Worm (Caenorhabditis elegans) whole organism, midembryonic: Measurements from ENCODE around the gene R144.10.
"Not testable (repeated sequence)": the region's sequence is repeated elsewhere in the genome, so short reads cannot be mapped to it uniquely, and the experiment has no call there.

ENCODE experiments used
- T22C8.4 ChIP-seq: fragments of 200-800 bp; sonication (Bioruptor generic); IDR thresholded peaks from 2 replicates; pipeline ENCODE4 v1.3.6; 2022; ENCODE audit warnings: missing genetic modification characterization, missing compliant biosample characterization
- cog-1 ChIP-seq: sonication (generic microtip); optimal IDR thresholded peaks from 2 replicates; lab custom pipeline; 2016; ENCODE audit warnings: missing genetic modification characterization, missing compliant biosample characterization
- flt-1 ChIP-seq: fragments of 200-800 bp; sonication (Bioruptor generic); IDR thresholded peaks from 2 replicates; pipeline ENCODE4 v1.3.6; 2022; ENCODE audit warnings: missing genetic modification characterization, missing compliant biosample characterization
- klf-2 ChIP-seq: fragments of 200-800 bp; sonication (Bioruptor generic); conservative IDR thresholded peaks from 2 replicates; pipeline ENCODE4 v1.3.6; 2022; ENCODE audit warnings: missing genetic modification reagents, missing genetic modification characterization, missing compliant biosample characterization
- med-1 ChIP-seq: sonication (generic microtip); optimal IDR thresholded peaks from 2 replicates; lab custom pipeline; 2017; ENCODE audit warnings: missing genetic modification characterization, mild to moderate bottlenecking, missing compliant biosample characterization, antibody characterized with exemption, missing genetic modification reagents; ENCODE audit not compliant: insufficient read depth
- ref-1 ChIP-seq: fragments of 200-800 bp; sonication (Bioruptor generic); conservative IDR thresholded peaks from 2 replicates; pipeline ENCODE4 v1.3.6; 2022; ENCODE audit warnings: missing genetic modification reagents, missing genetic modification characterization, missing compliant biosample characterization
- tab-1 ChIP-seq: fragments of 200-800 bp; sonication (Bioruptor generic); IDR thresholded peaks from 2 replicates; pipeline ENCODE4 v1.3.6; 2022; ENCODE audit warnings: missing genetic modification characterization, missing compliant biosample characterization
- ztf-23 ChIP-seq: fragments of 200-800 bp; sonication (Bioruptor generic); IDR thresholded peaks from 2 replicates; pipeline ENCODE4 v1.3.6; 2022; ENCODE audit warnings: missing genetic modification reagents, missing genetic modification characterization, missing compliant biosample characterization
- ztf-29 ChIP-seq: fragments of 200-800 bp; sonication (Bioruptor generic); IDR thresholded peaks from 2 replicates; pipeline ENCODE4 v1.3.6; 2022; ENCODE audit warnings: missing genetic modification reagents, missing genetic modification characterization, missing compliant biosample characterization

Gene R144.10

ce11 chrIII:4986790-4987259 is 15.3 kb downstream of the R144.10 start, which contains the start of the genes C27F2.10 and wdr-60:
TSS of gene C27F2.10 (minus strand) at chrIII:4986898.
TSS of gene wdr-60 (plus strand) at chrIII:4987209.
- TF ChIP-seq flt-1 (GFP tag; lab: Robert Waterston, UW) = 0 out of 2 replicates have a peak, but pooled peaks have one; percentile 42
- TF ChIP-seq cog-1 (tag; lab: Kevin White, UChicago) = no peak
- TF ChIP-seq T22C8.4 = no peak

DNA sequence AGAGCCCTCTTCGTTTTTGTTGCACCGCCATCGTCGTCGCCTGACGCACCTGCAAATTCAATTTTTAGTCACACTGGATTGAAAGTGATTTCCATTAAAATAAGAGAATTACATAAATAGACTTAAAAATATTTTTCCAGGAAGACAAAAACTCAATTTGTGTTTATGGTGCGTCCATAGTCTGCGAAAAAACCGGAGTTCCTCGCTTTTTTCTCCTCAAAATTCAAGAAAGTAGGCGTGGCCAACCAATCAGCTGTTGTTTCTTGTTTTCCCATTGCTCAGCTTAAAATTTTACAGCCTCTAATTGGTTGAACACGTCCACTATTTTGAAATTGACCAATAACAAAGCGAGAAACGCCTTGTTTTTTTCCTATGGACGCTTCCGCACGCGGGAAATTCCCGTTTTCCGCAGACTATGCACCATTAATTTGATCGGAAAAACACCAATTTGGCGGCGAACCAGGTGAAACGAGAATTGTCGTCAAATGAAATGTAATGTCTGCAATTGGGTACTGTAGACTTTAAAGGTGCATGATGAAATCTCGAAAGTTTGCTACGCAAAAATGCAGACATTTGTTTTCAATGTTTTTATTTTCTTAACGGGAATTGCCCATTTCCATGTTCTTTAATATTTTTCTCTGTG is 17.6 kb downstream of the R144.10 start, which contains the start of gene C27F2.7:
C27F2.7 (minus strand) TSS at position 51 of the 643 bp plus-strand sequence.
- no peak for TF ChIP-seq med-1
- no peak for TF ChIP-seq ref-1 (GFP tag; lab: Robert Waterston, UW)
- no peak for TF ChIP-seq ztf-29 (GFP tag; lab: Robert Waterston, UW)
- TF ChIP-seq klf-2 (GFP tag; lab: Robert Waterston, UW) = no peak
- no peak for TF ChIP-seq flt-1 (GFP tag; lab: Robert Waterston, UW)
- TF ChIP-seq cog-1 (tag; lab: Kevin White, UChicago) = no peak
- TF ChIP-seq ztf-23 (GFP tag; lab: Robert Waterston, UW) = no peak
- TF ChIP-seq T22C8.4 = no peak
- no peak for TF ChIP-seq tab-1 (GFP tag; lab: Robert Waterston, UW)

ce11 chrIII:4983961-4984360 is 18.2 kb downstream of the R144.10 start:
- no peak for TF ChIP-seq T22C8.4
- no peak for TF ChIP-seq tab-1 (GFP tag; lab: Robert Waterston, UW)
- TF ChIP-seq ztf-23 (GFP tag; lab: Robert Waterston, UW) = no peak
- no peak for TF ChIP-seq klf-2 (GFP tag; lab: Robert Waterston, UW)
- no peak for TF ChIP-seq med-1
- no peak for TF ChIP-seq flt-1 (GFP tag; lab: Robert Waterston, UW)
- no peak for TF ChIP-seq cog-1 (tag; lab: Kevin White, UChicago)
- TF ChIP-seq ztf-29 (GFP tag; lab: Robert Waterston, UW) = no peak
- no peak for TF ChIP-seq ref-1 (GFP tag; lab: Robert Waterston, UW)

DNA sequence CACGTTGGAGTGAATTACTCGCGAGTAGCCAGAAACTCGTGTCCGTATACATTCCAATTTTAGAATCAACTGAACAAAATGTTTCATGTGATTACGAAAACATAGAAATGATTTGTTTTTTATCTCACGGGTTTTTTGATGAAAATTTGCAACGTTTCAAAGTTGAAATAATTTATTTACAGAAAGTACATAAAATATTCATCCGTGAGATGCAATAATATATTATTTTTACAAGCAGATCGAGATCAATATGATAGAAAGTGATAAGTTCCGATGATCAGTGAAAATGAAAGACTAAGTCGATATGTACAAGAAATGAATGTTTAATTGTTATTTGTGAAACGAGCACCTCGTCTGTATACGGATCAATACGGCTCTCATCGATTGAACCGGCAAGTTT is 21.8 kb downstream of the R144.10 start, which contains the start of gene C27F2.6:
C27F2.6 (minus strand) TSS at position 101 of the 400 bp plus-strand sequence.
- not testable (repeated sequence) for TF ChIP-seq cog-1 (tag; lab: Kevin White, UChicago); ref-1 (GFP tag; lab: Robert Waterston, UW); ztf-29 (GFP tag; lab: Robert Waterston, UW)

DNA sequence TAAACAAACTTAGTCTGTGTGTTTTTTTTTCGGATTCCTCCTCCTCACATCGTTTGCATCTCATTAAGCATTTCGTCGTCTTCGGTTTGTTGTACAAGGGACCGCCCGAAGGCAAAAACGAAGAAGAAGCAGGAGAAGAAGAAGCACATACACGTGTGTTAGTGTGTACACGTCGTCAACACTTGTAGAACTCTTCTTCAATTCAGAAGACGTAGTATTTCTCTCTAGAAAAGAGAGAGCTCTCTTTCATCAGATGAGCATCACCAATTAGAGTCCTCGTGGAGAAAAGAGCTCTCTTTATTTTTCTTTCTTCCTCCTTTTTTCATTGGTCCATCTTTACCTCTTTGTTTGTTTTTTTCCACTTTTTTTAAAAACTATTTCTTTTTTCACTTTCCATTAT is 34.0 kb downstream of the R144.10 start:
- TF ChIP-seq klf-2 (GFP tag; lab: Robert Waterston, UW) (no peak), cog-1 (tag; lab: Kevin White, UChicago) (no peak)

ce11 chrIII:4967236-4967635 is 34.9 kb downstream of the R144.10 start:
- TF ChIP-seq cog-1 (tag; lab: Kevin White, UChicago) (no peak), T22C8.4 (no peak), tab-1 (GFP tag; lab: Robert Waterston, UW) (no peak), ztf-23 (GFP tag; lab: Robert Waterston, UW) (no peak), klf-2 (GFP tag; lab: Robert Waterston, UW) (no peak), ref-1 (GFP tag; lab: Robert Waterston, UW) (no peak), med-1 (no peak), ztf-29 (GFP tag; lab: Robert Waterston, UW) (no peak), flt-1 (GFP tag; lab: Robert Waterston, UW) (no peak)

- TF ChIP-seq ztf-29 (GFP tag; lab: Robert Waterston, UW) (no peak), klf-2 (GFP tag; lab: Robert Waterston, UW) (no peak), cog-1 (tag; lab: Kevin White, UChicago) (no peak), flt-1 (GFP tag; lab: Robert Waterston, UW) (no peak), tab-1 (GFP tag; lab: Robert Waterston, UW) (no peak), T22C8.4 (no peak), ztf-23 (GFP tag; lab: Robert Waterston, UW) (no peak), med-1 (no peak), ref-1 (GFP tag; lab: Robert Waterston, UW) (no peak)
Measured at ce11 chrIII:4965271-4965670, 36.9 kb downstream of the R144.10 start, which contains the start of gene nca-2. TSS of gene nca-2 (plus strand) at chrIII:4965571.

- TF ChIP-seq med-1 (peak; percentile 1), klf-2 (GFP tag; lab: Robert Waterston, UW) (no peak), cog-1 (tag; lab: Kevin White, UChicago) (no peak), ztf-23 (GFP tag; lab: Robert Waterston, UW) (peak; percentile 61; the same call in 1 of the 2 replicates), ztf-29 (GFP tag; lab: Robert Waterston, UW) (no peak), tab-1 (GFP tag; lab: Robert Waterston, UW) (0 out of 2 replicates have a peak, but pooled peaks have one; percentile 22), T22C8.4 (0 out of 2 replicates have a peak, but pooled peaks have one; percentile 27), ref-1 (GFP tag; lab: Robert Waterston, UW) (no peak), flt-1 (GFP tag; lab: Robert Waterston, UW) (peak; percentile 76)
Measured at ce11 chrIII:4962886-4963285, 39.2 kb downstream of the R144.10 start, which contains the start of gene C27F2.9. TSS of gene C27F2.9 (minus strand) at chrIII:4963044.

ce11 chrIII:4962393-4962792 is 39.7 kb downstream of the R144.10 start, which contains the start of gene vps-22:
TSS of gene vps-22 (minus strand) at chrIII:4962493.
- no peak for TF ChIP-seq med-1
- no peak for TF ChIP-seq T22C8.4
- no peak for TF ChIP-seq ztf-29 (GFP tag; lab: Robert Waterston, UW)
- no peak for TF ChIP-seq tab-1 (GFP tag; lab: Robert Waterston, UW)
- no peak for TF ChIP-seq flt-1 (GFP tag; lab: Robert Waterston, UW)
- no peak for TF ChIP-seq ztf-23 (GFP tag; lab: Robert Waterston, UW)
- no peak for TF ChIP-seq ref-1 (GFP tag; lab: Robert Waterston, UW)
- no peak for TF ChIP-seq cog-1 (tag; lab: Kevin White, UChicago)
- no peak for TF ChIP-seq klf-2 (GFP tag; lab: Robert Waterston, UW)
